Worm (Caenorhabditis elegans) whole organism, L4 larva: Measurements from ENCODE around the gene lurp-3.

ENCODE experiments used
- D1046.2 ChIP-seq: fragments of 200-800 bp; sonication (Bioruptor generic); IDR thresholded peaks from 2 replicates; pipeline ENCODE4 v1.3.6; 2022; ENCODE audit warnings: missing genetic modification characterization, missing compliant biosample characterization
- F37D6.2 ChIP-seq: sonication (generic microtip); optimal IDR thresholded peaks from 2 replicates; lab custom pipeline; 2016; ENCODE audit warnings: mild to moderate bottlenecking, missing genetic modification characterization, missing compliant biosample characterization
- R02D3.7 ChIP-seq: fragments of 150-350 bp; sonication (generic microtip); optimal IDR thresholded peaks from 3 replicates; lab custom pipeline; 2014; ENCODE audit warnings: missing biosample characterization, missing genetic modification characterization
- T20F7.1 ChIP-seq: fragments of 200-800 bp; sonication (Bioruptor generic); optimal IDR thresholded peaks from 2 replicates; lab custom pipeline; 2018; ENCODE audit warnings: mild to moderate bottlenecking, missing genetic modification characterization, missing compliant biosample characterization
- ZK337.2 ChIP-seq: fragments of 200-800 bp; sonication (Bioruptor generic); IDR thresholded peaks from 2 replicates; pipeline ENCODE4 v1.3.6; 2022; ENCODE audit warnings: missing genetic modification reagents, missing genetic modification characterization, missing compliant biosample characterization
- ZK546.5 ChIP-seq, 2 experiments: sonication (generic microtip); optimal IDR thresholded peaks; 2 replicates each; lab custom pipeline; 2017; ENCODE audit warnings: missing biosample characterization in 2 of 2, missing genetic modification characterization in 2 of 2
- aha-1 ChIP-seq: fragments of 150-350 bp; peaks from one replicate; lab custom pipeline; 2014; ENCODE audit warnings: missing biosample characterization, missing genetic modification characterization
- ama-1 ChIP-seq: fragments of 150-350 bp; optimal IDR thresholded peaks from 2 replicates; lab custom pipeline; 2014; ENCODE audit warnings: inconsistent platforms, mixed read lengths
- ceh-32 ChIP-seq: sonication (generic microtip); optimal IDR thresholded peaks from 2 replicates; lab custom pipeline; 2016; ENCODE audit warnings: mild to moderate bottlenecking, missing genetic modification characterization, missing compliant biosample characterization; ENCODE audit not compliant: poor library complexity
- ceh-44 ChIP-seq: fragments of 200-800 bp; sonication (Bioruptor generic); IDR thresholded peaks from 2 replicates; pipeline ENCODE4 v1.3.6; 2022; ENCODE audit warnings: missing genetic modification reagents, missing genetic modification characterization, missing compliant biosample characterization
- cey-2 ChIP-seq: sonication (generic microtip); optimal IDR thresholded peaks from 3 replicates; lab custom pipeline; 2017; ENCODE audit warnings: missing genetic modification characterization, mild to moderate bottlenecking, missing compliant biosample characterization, antibody characterized with exemption, borderline replicate concordance; ENCODE audit not compliant: insufficient read depth
- daf-16 ChIP-seq, 3 experiments: sonication (generic microtip); optimal IDR thresholded peaks; 2 replicates each; lab custom pipeline; 2016 to 2017; ENCODE audit warnings: missing genetic modification characterization in 3 of 3, missing genetic modification reagents in 3 of 3, mild to moderate bottlenecking in 2 of 3, missing compliant biosample characterization in 2 of 3, missing biosample characterization in 1 of 3, moderate library complexity in 1 of 3
- daf-19 ChIP-seq: fragments of 200-800 bp; sonication (Bioruptor generic); conservative IDR thresholded peaks from 2 replicates; pipeline ENCODE4 v1.3.6; 2022; ENCODE audit warnings: missing genetic modification characterization, missing compliant biosample characterization
- dmd-6 ChIP-seq: fragments of 200-800 bp; sonication (Bioruptor generic); IDR thresholded peaks from 2 replicates; pipeline ENCODE4 v1.3.6; 2022; ENCODE audit warnings: missing genetic modification reagents, missing genetic modification characterization, missing compliant biosample characterization
- dmd-9 ChIP-seq: fragments of 200-800 bp; sonication (Bioruptor generic); IDR thresholded peaks from 2 replicates; pipeline ENCODE4 v1.3.6; 2022; ENCODE audit warnings: missing genetic modification reagents, missing genetic modification characterization, missing compliant biosample characterization
- dpl-1 ChIP-seq: fragments of 150-350 bp; optimal IDR thresholded peaks from 2 replicates; lab custom pipeline; 2014; ENCODE audit warnings: missing biosample characterization, missing genetic modification reagents, missing genetic modification characterization
- hmg-1.1 ChIP-seq: fragments of 200-800 bp; sonication (Bioruptor generic); IDR thresholded peaks from 2 replicates; pipeline ENCODE4 v1.3.6; 2022; ENCODE audit warnings: missing genetic modification reagents, missing genetic modification characterization, missing compliant biosample characterization
- lim-7 ChIP-seq: fragments of 200-800 bp; sonication (Bioruptor generic); IDR thresholded peaks from 2 replicates; pipeline ENCODE4 v1.3.6; 2022; ENCODE audit warnings: missing genetic modification characterization, missing compliant biosample characterization
- lin-15B ChIP-seq: fragments of 150-350 bp; sonication (generic microtip); optimal IDR thresholded peaks from 3 replicates; lab custom pipeline; 2014; ENCODE audit warnings: missing biosample characterization, missing genetic modification characterization
- lir-3 ChIP-seq: sonication (generic microtip); optimal IDR thresholded peaks from 2 replicates; lab custom pipeline; 2016; ENCODE audit warnings: mild to moderate bottlenecking, missing genetic modification characterization, missing compliant biosample characterization
- mdl-1 ChIP-seq, 2 experiments: fragments of 150-350 bp in 1 of 2; sonication (generic microtip) in 1 of 2; optimal IDR thresholded peaks; 2 replicates each; lab custom pipeline; 2014 to 2017; ENCODE audit warnings: missing biosample characterization in 2 of 2, missing genetic modification characterization in 2 of 2
- mep-1 ChIP-seq: fragments of 150-350 bp; sonication (generic microtip); optimal IDR thresholded peaks from 3 replicates; lab custom pipeline; 2014; ENCODE audit warnings: missing biosample characterization, missing genetic modification characterization
- mxl-3 ChIP-seq: fragments of 200-800 bp; sonication (Bioruptor generic); optimal IDR thresholded peaks from 2 replicates; lab custom pipeline; 2018; ENCODE audit warnings: mild to moderate bottlenecking, missing genetic modification characterization, missing compliant biosample characterization
- nhr-28 ChIP-seq: fragments of 150-350 bp; optimal IDR thresholded peaks from 2 replicates; lab custom pipeline; 2014; ENCODE audit warnings: missing biosample characterization, missing genetic modification characterization
- nhr-41 ChIP-seq: fragments of 200-800 bp; sonication (Bioruptor generic); IDR thresholded peaks from 2 replicates; pipeline ENCODE4 v1.3.6; 2022; ENCODE audit warnings: missing genetic modification reagents, missing genetic modification characterization, missing compliant biosample characterization
- nhr-6 ChIP-seq: fragments of 150-350 bp; optimal IDR thresholded peaks from 2 replicates; lab custom pipeline; 2014; ENCODE audit warnings: missing biosample characterization, missing genetic modification characterization
- nhr-77 ChIP-seq: fragments of 150-350 bp; optimal IDR thresholded peaks from 2 replicates; lab custom pipeline; 2014; ENCODE audit warnings: missing biosample characterization, missing genetic modification characterization
- pha-4 ChIP-seq, 2 experiments: fragments of 150-350 bp in 1 of 2; fragments of 200-800 bp in 1 of 2; sonication (Bioruptor generic) in 1 of 2; IDR thresholded peaks in 1 of 2; optimal IDR thresholded peaks in 1 of 2; 2 replicates each; pipeline versions ENCODE4 v1.3.6 to Lab custom; 2014 to 2022; ENCODE audit warnings: missing genetic modification characterization in 2 of 2, missing genetic modification reagents in 2 of 2, missing biosample characterization in 1 of 2, missing compliant biosample characterization in 1 of 2
- pqm-1 ChIP-seq: sonication (generic microtip); optimal IDR thresholded peaks from 2 replicates; lab custom pipeline; 2017; ENCODE audit warnings: missing biosample characterization, missing genetic modification characterization
- set-16 ChIP-seq: fragments of 200-800 bp; sonication (Bioruptor generic); IDR thresholded peaks from 2 replicates; pipeline ENCODE4 v1.3.6; 2022; ENCODE audit warnings: missing genetic modification reagents, missing genetic modification characterization, missing compliant biosample characterization
- snpc-1.2 ChIP-seq: fragments of 200-800 bp; sonication (Bioruptor generic); IDR thresholded peaks from 2 replicates; pipeline ENCODE4 v1.3.6; 2022; ENCODE audit warnings: missing genetic modification reagents, missing genetic modification characterization, missing compliant biosample characterization
- snpc-4 ChIP-seq: fragments of 150-350 bp; optimal IDR thresholded peaks from 2 replicates; lab custom pipeline; 2014; ENCODE audit warnings: missing biosample characterization, missing genetic modification characterization
- tra-1 ChIP-seq: fragments of 200-800 bp; sonication (Bioruptor generic); IDR thresholded peaks from 2 replicates; pipeline ENCODE4 v1.3.6; 2022; ENCODE audit warnings: missing genetic modification reagents, missing genetic modification characterization, missing compliant biosample characterization
- unc-39 ChIP-seq: sonication (generic microtip); optimal IDR thresholded peaks from 2 replicates; lab custom pipeline; 2017; ENCODE audit warnings: missing biosample characterization, missing genetic modification characterization
- unc-62 ChIP-seq, 3 experiments: fragments of 150-350 bp in 1 of 3; sonication (generic microtip); optimal IDR thresholded peaks in 2 of 3; peaks in 1 of 3; 1 replicate in 1 of 3; 2 replicates in 2 of 3; lab custom pipeline; 2014 to 2017; ENCODE audit warnings: missing biosample characterization in 3 of 3, missing genetic modification characterization in 3 of 3, missing genetic modification reagents in 3 of 3, missing genotype in 1 of 3
- zag-1 ChIP-seq: fragments of 150-350 bp; optimal IDR thresholded peaks from 2 replicates; lab custom pipeline; 2014; ENCODE audit warnings: missing biosample characterization, missing genetic modification characterization
- zfp-2 ChIP-seq: sonication (generic microtip); optimal IDR thresholded peaks from 2 replicates; lab custom pipeline; 2016; ENCODE audit warnings: mild to moderate bottlenecking, missing genetic modification characterization, missing compliant biosample characterization
- zip-11 ChIP-seq: fragments of 200-800 bp; sonication (Bioruptor generic); IDR thresholded peaks from 2 replicates; pipeline ENCODE4 v1.3.6; 2022; ENCODE audit warnings: missing genetic modification characterization, missing compliant biosample characterization

Gene lurp-3

DNA sequence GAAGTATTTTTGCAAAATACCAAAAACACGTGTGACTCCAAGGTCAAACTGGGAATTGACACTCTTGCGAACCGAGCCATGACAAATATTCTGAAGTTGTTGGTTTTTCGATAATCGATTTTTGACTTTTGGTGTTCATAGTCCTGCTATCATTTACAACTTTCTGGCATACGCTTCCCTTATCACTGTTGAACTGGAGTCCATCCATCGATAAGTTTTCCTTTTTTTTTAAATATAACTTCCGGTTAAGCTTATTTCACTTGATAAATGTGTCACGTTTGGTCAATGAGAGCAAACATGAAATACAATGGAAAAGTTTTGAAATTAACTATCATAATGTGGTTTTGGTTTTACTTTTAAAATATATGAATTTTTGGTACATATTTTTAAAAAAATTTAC lies 33.9 kb upstream of the lurp-3 start:
- no peak for TF ChIP-seq D1046.2
- TF ChIP-seq T20F7.1: peak; percentile 16
- no peak for TF ChIP-seq lin-15B (tag; lab: Kevin White, UChicago)
- no peak for TF ChIP-seq unc-39
- TF ChIP-seq cey-2: no peak
- no peak for TF ChIP-seq set-16 (GFP tag; lab: Robert Waterston, UW)
- TF ChIP-seq nhr-77 (tag; lab: Kevin White, UChicago): peak; percentile 37
- TF ChIP-seq zag-1 (tag; lab: Kevin White, UChicago): no peak
- TF ChIP-seq nhr-28 (tag; lab: Kevin White, UChicago): peak; percentile 59
- TF ChIP-seq tra-1: no peak
- TF ChIP-seq mxl-3 (GFP tag; lab: Kevin White, UChicago): no peak
- TF ChIP-seq ceh-32: no peak
- TF ChIP-seq ZK546.5 (tag; optimal IDR thresholded peaks at IDR 0.05; lab: Kevin White, UChicago): no peak
- peak; percentile 80 for TF ChIP-seq dmd-6 (GFP tag; lab: Robert Waterston, UW)
- no peak for TF ChIP-seq lir-3 (tag; lab: Kevin White, UChicago)
- TF ChIP-seq daf-19 (GFP tag; lab: Robert Waterston, UW): no peak
- TF ChIP-seq nhr-6 (tag; lab: Kevin White, UChicago): no peak
- no peak for TF ChIP-seq unc-62 (GFP tag; optimal IDR thresholded peaks at IDR 0.05 in 1 of 2; lab: Kevin White, UChicago)
- TF ChIP-seq unc-62 (tag; optimal IDR thresholded peaks at IDR 0.05; lab: Kevin White, UChicago): no peak
- TF ChIP-seq dpl-1 (GFP tag; lab: Kevin White, UChicago): no peak
- no peak for TF ChIP-seq ceh-44 (GFP tag; lab: Robert Waterston, UW)
- peak; percentile 99 for TF ChIP-seq pqm-1 (tag; lab: Kevin White, UChicago)
- no peak for TF ChIP-seq mdl-1 (tag; optimal IDR thresholded peaks at IDR 0.05; lab: Kevin White, UChicago)
- TF ChIP-seq ZK337.2: no peak
- TF ChIP-seq lim-7 (GFP tag; lab: Robert Waterston, UW): no peak
- no peak for TF ChIP-seq nhr-41 (GFP tag; lab: Robert Waterston, UW)
- no peak for TF ChIP-seq F37D6.2 (tag; lab: Kevin White, UChicago)
- TF ChIP-seq, all 104 proteins: peak for 5

DNA sequence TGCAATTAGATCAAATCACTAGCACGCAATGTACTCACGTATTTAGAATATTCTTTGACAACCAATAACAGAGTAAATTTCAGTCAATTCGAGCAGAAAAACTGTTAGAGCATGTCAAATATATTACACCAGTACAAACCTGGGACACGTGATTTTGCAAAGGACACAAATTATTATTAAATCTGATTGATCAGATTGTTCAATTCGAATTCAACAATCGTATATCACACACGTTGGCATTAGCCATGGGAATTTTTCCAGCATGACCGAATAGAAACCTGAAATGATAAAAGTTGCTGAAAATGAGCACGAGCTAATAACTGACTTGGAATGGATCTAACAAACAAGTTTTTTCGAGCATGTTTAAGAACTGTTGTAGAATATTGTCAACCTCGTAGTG lies 32.5 kb upstream of the lurp-3 start, which contains the start of gene srv-9:
srv-9 (minus strand) TSS at position 101 of the 400 bp plus-strand sequence.
- TF ChIP-seq hmg-1.1 (GFP tag; lab: Robert Waterston, UW) (no peak), aha-1 (peak; percentile 44)

DNA sequence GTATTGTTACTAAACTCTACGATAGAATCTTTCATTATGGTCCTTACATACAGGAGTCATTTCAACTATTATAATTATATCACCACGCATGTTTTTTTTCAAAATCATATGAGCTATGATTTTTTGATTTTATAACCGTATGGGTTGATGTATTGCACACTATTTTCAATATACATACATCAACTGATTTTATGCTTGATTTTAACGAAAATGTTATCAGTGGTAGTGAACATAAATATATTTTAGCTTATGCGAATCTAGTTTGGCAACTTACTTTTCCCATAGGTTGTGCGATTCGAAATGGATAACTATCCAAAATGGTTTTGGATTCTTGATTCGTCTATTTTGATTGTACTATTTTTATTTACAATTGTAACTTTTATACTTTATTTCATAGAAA lies 31.9 kb upstream of the lurp-3 start, which contains the start of gene srv-10:
srv-10 (plus strand) TSS at position 301 of the 400 bp plus-strand sequence.
- TF ChIP-seq ama-1 (lab: Kevin White, UChicago) (no peak), daf-19 (GFP tag; lab: Robert Waterston, UW) (no peak), pha-4 (GFP tag; IDR thresholded peaks at IDR 0.05; lab: Robert Waterston, UW) (no peak), pha-4 (tag; optimal IDR thresholded peaks at IDR 0.05; lab: Kevin White, UChicago) (no peak), zfp-2 (no peak), snpc-1.2 (no peak), R02D3.7 (tag; lab: Kevin White, UChicago) (no peak), nhr-28 (tag; lab: Kevin White, UChicago) (no peak)

DNA sequence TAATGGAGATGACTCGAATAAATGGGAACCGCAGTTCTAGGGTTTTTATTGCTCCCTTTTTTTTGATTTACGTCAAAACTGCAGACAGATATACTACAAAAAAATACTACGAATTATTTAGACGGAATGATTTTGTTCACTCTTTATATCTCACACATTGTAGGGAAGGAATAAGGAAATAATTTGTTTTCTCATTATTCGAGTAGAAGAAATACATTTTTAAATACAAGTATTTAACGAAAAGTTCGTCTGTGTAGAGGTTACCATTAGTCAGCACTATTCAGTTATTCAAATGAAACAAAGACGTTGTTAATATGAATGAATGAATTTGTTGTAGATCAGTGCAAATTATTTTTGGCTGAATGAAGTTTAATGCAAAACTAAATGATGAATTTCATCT lies 28.8 kb upstream of the lurp-3 start, which contains the start of gene srd-18:
srd-18 (minus strand) TSS at position 101 of the 400 bp plus-strand sequence.
- no peak for TF ChIP-seq set-16 (GFP tag; lab: Robert Waterston, UW)
- no peak for TF ChIP-seq daf-16 (GFP tag; optimal IDR thresholded peaks at IDR 0.05; lab: Kevin White, UChicago)
- no peak for TF ChIP-seq daf-16 (tag; optimal IDR thresholded peaks at IDR 0.05; lab: Kevin White, UChicago)
- TF ChIP-seq snpc-4 (tag; lab: Kevin White, UChicago): no peak
- no peak for TF ChIP-seq mep-1 (tag; lab: Kevin White, UChicago)
- TF ChIP-seq dmd-9 (GFP tag; lab: Robert Waterston, UW): no peak
- TF ChIP-seq zip-11: no peak
- no peak for TF ChIP-seq lim-7 (GFP tag; lab: Robert Waterston, UW)
- TF ChIP-seq daf-19 (GFP tag; lab: Robert Waterston, UW): no peak
- no peak for TF ChIP-seq hmg-1.1 (GFP tag; lab: Robert Waterston, UW)
- no peak for TF ChIP-seq tra-1
- TF ChIP-seq, all 104 proteins: peak for 0
